Fruit fly (Drosophila melanogaster) whole organism, embryonic: ENCODE measurements around the gene CG6055.

Source experiments
- Ada2b ChIP-seq: fragments of 200-800 bp; sonication (Bioruptor generic); IDR thresholded peaks from 2 replicates; pipeline ENCODE4 v1.3.6; 2022; ENCODE audit warnings: missing biosample characterization, missing genetic modification characterization
- Atf3 ChIP-seq: fragments of 200-800 bp; sonication (Bioruptor generic); optimal IDR thresholded peaks from 3 replicates; lab custom pipeline; 2016; ENCODE audit warnings: missing biosample characterization, missing genetic modification characterization
- CG11093 ChIP-seq: fragments of 200-800 bp; sonication (Bioruptor generic); IDR thresholded peaks from 3 replicates; pipeline ENCODE4 v1.3.6; 2022; ENCODE audit warnings: missing biosample characterization, missing genetic modification characterization
- CG11723 ChIP-seq: fragments of 200-800 bp; sonication (Bioruptor generic); optimal IDR thresholded peaks from 2 replicates; lab custom pipeline; 2017; ENCODE audit warnings: missing biosample characterization, mild to moderate bottlenecking, missing genetic modification characterization
- CG12236 ChIP-seq: fragments of 200-800 bp; sonication (Bioruptor generic); optimal IDR thresholded peaks from 2 replicates; lab custom pipeline; 2016; ENCODE audit warnings: missing biosample characterization, missing genetic modification characterization
- CG13296 ChIP-seq: fragments of 200-800 bp; sonication (Bioruptor generic); optimal IDR thresholded peaks from 3 replicates; lab custom pipeline; 2018; ENCODE audit warnings: missing biosample characterization, mild to moderate bottlenecking, missing genetic modification characterization
- CG14710 ChIP-seq: fragments of 200-800 bp; sonication (Bioruptor generic); optimal IDR thresholded peaks from 3 replicates; lab custom pipeline; 2019; ENCODE audit warnings: missing biosample characterization, mild to moderate bottlenecking, missing genetic modification characterization, moderate library complexity
- CG1529 ChIP-seq: fragments of 200-800 bp; sonication (Bioruptor generic); optimal IDR thresholded peaks from 3 replicates; lab custom pipeline; 2018; ENCODE audit warnings: missing biosample characterization, missing genetic modification characterization
- CG15479 ChIP-seq: fragments of 200-800 bp; sonication (Bioruptor generic); optimal IDR thresholded peaks from 3 replicates; lab custom pipeline; 2019; ENCODE audit warnings: missing biosample characterization, mild to moderate bottlenecking, missing genetic modification characterization, moderate library complexity
- CG15601 ChIP-seq: fragments of 200-800 bp; sonication (Bioruptor generic); optimal IDR thresholded peaks from 3 replicates; lab custom pipeline; 2019; ENCODE audit warnings: missing biosample characterization, mild to moderate bottlenecking, missing genetic modification characterization, moderate library complexity
- CG16779 ChIP-seq: fragments of 200-800 bp; sonication (Bioruptor generic); IDR thresholded peaks from 2 replicates; pipeline ENCODE4 v1.3.6; 2022; ENCODE audit warnings: missing biosample characterization, missing genetic modification characterization
- CG16815 ChIP-seq: fragments of 200-800 bp; sonication (Bioruptor generic); optimal IDR thresholded peaks from 3 replicates; lab custom pipeline; 2017; ENCODE audit warnings: missing biosample characterization, mild to moderate bottlenecking, missing genetic modification characterization
- CG16863 ChIP-seq: fragments of 200-800 bp; sonication (Bioruptor generic); optimal IDR thresholded peaks from 3 replicates; lab custom pipeline; 2016; ENCODE audit warnings: missing biosample characterization, missing genetic modification characterization
- CG17328 ChIP-seq: fragments of 200-800 bp; sonication (Bioruptor generic); IDR thresholded peaks from 2 replicates; pipeline ENCODE4 v1.3.6; 2022; ENCODE audit warnings: missing biosample characterization, missing genetic modification characterization
- CG17385 ChIP-seq: fragments of 200-800 bp; sonication (Bioruptor generic); optimal IDR thresholded peaks from 3 replicates; lab custom pipeline; 2018; ENCODE audit warnings: missing biosample characterization, mild to moderate bottlenecking, missing genetic modification characterization
- CG32767 ChIP-seq: fragments of 200-800 bp; sonication (Bioruptor generic); IDR thresholded peaks from 2 replicates; pipeline ENCODE4 v1.3.6; 2022; ENCODE audit warnings: missing biosample characterization, missing genetic modification characterization
- CG4360 ChIP-seq: fragments of 200-800 bp; sonication (Bioruptor generic); IDR thresholded peaks from 2 replicates; pipeline ENCODE4 v1.3.6; 2022; ENCODE audit warnings: missing biosample characterization, missing genetic modification characterization
- CG4730 ChIP-seq: fragments of 200-800 bp; sonication (Bioruptor generic); IDR thresholded peaks from 2 replicates; pipeline ENCODE4 v1.3.6; 2022; ENCODE audit warnings: missing biosample characterization, missing genetic modification characterization
- CG6813 ChIP-seq: fragments of 200-800 bp; sonication (Bioruptor generic); optimal IDR thresholded peaks from 2 replicates; lab custom pipeline; 2017; ENCODE audit warnings: missing biosample characterization, missing genetic modification characterization, mild to moderate bottlenecking, moderate library complexity, missing genetic modification reagents
- CG7271 ChIP-seq: fragments of 200-800 bp; sonication (Bioruptor generic); optimal IDR thresholded peaks from 2 replicates; lab custom pipeline; 2018; ENCODE audit warnings: missing biosample characterization, mild to moderate bottlenecking, missing genetic modification characterization, moderate library complexity
- CG8089 ChIP-seq: fragments of 200-800 bp; sonication (Bioruptor generic); optimal IDR thresholded peaks from 3 replicates; lab custom pipeline; 2016; ENCODE audit warnings: missing biosample characterization, missing genetic modification characterization
- D ChIP-seq, 2 experiments: fragments of 200-800 bp in 1 of 2; fragments of >200 bp in 1 of 2; sonication (Bioruptor generic) in 1 of 2; optimal IDR thresholded peaks; 2 replicates in 1 of 2; 3 replicates in 1 of 2; lab custom pipeline; 2017; ENCODE audit warnings: mild to moderate bottlenecking in 1 of 2, missing biosample characterization in 1 of 2, missing genetic modification characterization in 1 of 2, missing genetic modification reagents in 1 of 2
- Dad ChIP-seq: fragments of 200-800 bp; sonication (Bioruptor generic); optimal IDR thresholded peaks from 3 replicates; lab custom pipeline; 2016; ENCODE audit warnings: missing biosample characterization, missing genetic modification characterization
- Dbx ChIP-seq: fragments of 200-800 bp; sonication (Bioruptor generic); IDR thresholded peaks from 3 replicates; pipeline ENCODE4 v1.3.6; 2022; ENCODE audit warnings: missing biosample characterization, missing genetic modification characterization
- Dref ChIP-seq: fragments of 200-800 bp; sonication (Bioruptor generic); IDR thresholded peaks from 2 replicates; pipeline ENCODE4 v1.3.6; 2022; ENCODE audit warnings: missing biosample characterization, missing genetic modification characterization
- Hand ChIP-seq: fragments of 200-800 bp; sonication (Bioruptor generic); optimal IDR thresholded peaks from 2 replicates; lab custom pipeline; 2017; ENCODE audit warnings: mild to moderate bottlenecking, missing biosample characterization, missing genetic modification reagents, missing genetic modification characterization
- MTF-1 ChIP-seq: fragments of 200-800 bp; sonication (Bioruptor generic); optimal IDR thresholded peaks from 2 replicates; lab custom pipeline; 2018; ENCODE audit warnings: missing biosample characterization, mild to moderate bottlenecking, missing genetic modification characterization, borderline replicate concordance
- Meics ChIP-seq: fragments of 200-800 bp; sonication (Bioruptor generic); optimal IDR thresholded peaks from 2 replicates; lab custom pipeline; 2017; ENCODE audit warnings: missing biosample characterization, mild to moderate bottlenecking, missing genetic modification characterization
- Oli ChIP-seq: fragments of 200-800 bp; sonication (Bioruptor generic); optimal IDR thresholded peaks from 2 replicates; lab custom pipeline; 2018; ENCODE audit warnings: missing biosample characterization, mild to moderate bottlenecking, missing genetic modification characterization, moderate library complexity
- Six4 ChIP-seq: fragments of 200-800 bp; sonication (Bioruptor generic); optimal IDR thresholded peaks from 2 replicates; lab custom pipeline; 2016; ENCODE audit warnings: missing biosample characterization, missing genetic modification characterization
- Sox102F ChIP-seq: fragments of 200-800 bp; sonication (Bioruptor generic); optimal IDR thresholded peaks from 2 replicates; lab custom pipeline; 2018; ENCODE audit warnings: missing biosample characterization, mild to moderate bottlenecking, missing genetic modification characterization, moderate library complexity
- Sry-β ChIP-seq: fragments of 200-800 bp; sonication (Bioruptor generic); optimal IDR thresholded peaks from 2 replicates; lab custom pipeline; 2018; ENCODE audit warnings: missing biosample characterization, mild to moderate bottlenecking, missing genetic modification characterization, moderate library complexity
- ac ChIP-seq: fragments of 200-800 bp; sonication (Bioruptor generic); optimal IDR thresholded peaks from 3 replicates; lab custom pipeline; 2017; ENCODE audit warnings: missing biosample characterization, mild to moderate bottlenecking, missing genetic modification characterization
- aop ChIP-seq: fragments of 200-800 bp; sonication (Bioruptor generic); IDR thresholded peaks from 2 replicates; pipeline ENCODE4 v1.3.6; 2022; ENCODE audit warnings: missing biosample characterization, missing genetic modification characterization
- ase ChIP-seq: fragments of 200-800 bp; sonication (Bioruptor generic); IDR thresholded peaks from 3 replicates; pipeline ENCODE4 v1.3.6; 2022; ENCODE audit warnings: missing biosample characterization, missing genetic modification characterization
- cas ChIP-seq: fragments of 200-800 bp; sonication (Bioruptor generic); IDR thresholded peaks from 2 replicates; pipeline ENCODE4 v1.3.6; 2022; ENCODE audit warnings: missing biosample characterization, missing genetic modification characterization
- danr ChIP-seq: fragments of 200-800 bp; sonication (Bioruptor generic); IDR thresholded peaks from 2 replicates; pipeline ENCODE4 v1.3.6; 2022; ENCODE audit warnings: missing biosample characterization, missing genetic modification characterization
- dimm ChIP-seq: fragments of 200-800 bp; sonication (Bioruptor generic); IDR thresholded peaks from 2 replicates; pipeline ENCODE4 v1.3.6; 2022; ENCODE audit warnings: missing biosample characterization, missing genetic modification characterization
- gcm ChIP-seq: fragments of 200-800 bp; sonication (Bioruptor generic); optimal IDR thresholded peaks from 2 replicates; lab custom pipeline; 2019; ENCODE audit warnings: missing biosample characterization, mild to moderate bottlenecking, missing genetic modification characterization, moderate library complexity
- ham ChIP-seq: fragments of 200-800 bp; sonication (Bioruptor generic); IDR thresholded peaks from 2 replicates; pipeline ENCODE4 v1.3.6; 2022; ENCODE audit warnings: missing biosample characterization, missing genetic modification characterization
- hkb ChIP-seq, 2 experiments: fragments of 200-800 bp in 1 of 2; fragments of >200 bp in 1 of 2; sonication (Bioruptor generic) in 1 of 2; IDR thresholded peaks in 1 of 2; optimal IDR thresholded peaks in 1 of 2; 2 replicates each; pipeline versions ENCODE4 v1.3.6 to Lab custom; 2017 to 2022; ENCODE audit warnings: missing biosample characterization in 1 of 2, missing genetic modification characterization in 1 of 2
- nerfin-2 ChIP-seq: fragments of 200-800 bp; sonication (Bioruptor generic); IDR thresholded peaks from 2 replicates; pipeline ENCODE4 v1.3.6; 2022; ENCODE audit warnings: missing biosample characterization, missing genetic modification characterization; ENCODE audit not compliant: partially characterized antibody
- onecut ChIP-seq: fragments of 200-800 bp; sonication (Bioruptor generic); IDR thresholded peaks from 2 replicates; pipeline ENCODE4 v1.3.6; 2022; ENCODE audit warnings: missing biosample characterization, missing genetic modification characterization
- pho ChIP-seq: fragments of 200-800 bp; sonication (Bioruptor generic); optimal IDR thresholded peaks from 2 replicates; lab custom pipeline; 2016; ENCODE audit warnings: missing biosample characterization, missing genetic modification characterization
- sens ChIP-seq: fragments of 200-800 bp; sonication (Bioruptor generic); peaks from one replicate; lab custom pipeline; 2016; ENCODE audit warnings: missing biosample characterization, missing genetic modification characterization
- slp2 ChIP-seq: fragments of 200-800 bp; sonication (Bioruptor generic); optimal IDR thresholded peaks from 2 replicates; lab custom pipeline; 2016; ENCODE audit warnings: missing biosample characterization, missing genetic modification characterization
- sna ChIP-seq: fragments of 200-800 bp; sonication (Bioruptor generic); IDR thresholded peaks from 2 replicates; pipeline ENCODE4 v1.3.6; 2022; ENCODE audit warnings: missing biosample characterization, missing genetic modification characterization; ENCODE audit not compliant: partially characterized antibody
- unc-4 ChIP-seq: fragments of 200-800 bp; sonication (Bioruptor generic); IDR thresholded peaks from 2 replicates; pipeline ENCODE4 v1.3.6; 2022; ENCODE audit warnings: missing biosample characterization, missing genetic modification characterization; ENCODE audit not compliant: partially characterized antibody
- vvl ChIP-seq: fragments of 200-800 bp; sonication (Bioruptor generic); IDR thresholded peaks from 2 replicates; pipeline ENCODE4 v1.3.6; 2022; ENCODE audit warnings: missing biosample characterization, missing genetic modification characterization

Gene CG6055

dm6 chr2L:7426326-7427066 lies 39.8 kb upstream of the CG6055 start, which contains the start of gene muc (continued):
- TF ChIP-seq nerfin-2 (GFP tag; lab: Robert Waterston, UW): peak; percentile 26
- TF ChIP-seq CG17385 (GFP tag; lab: Kevin White, UChicago): peak; percentile 36
- TF ChIP-seq CG6813: no peak
- TF ChIP-seq unc-4 (GFP tag; lab: Robert Waterston, UW): peak; percentile 56
- no peak for TF ChIP-seq CG4360 (GFP tag; lab: Robert Waterston, UW)
- no peak for TF ChIP-seq Dbx
- no peak for TF ChIP-seq sna (GFP tag; lab: Robert Waterston, UW)
- no peak for TF ChIP-seq CG11723
- TF ChIP-seq danr (GFP tag; lab: Robert Waterston, UW): no peak
- TF ChIP-seq Meics (GFP tag; lab: Kevin White, UChicago): no peak
- peak; percentile 33 for TF ChIP-seq CG15601
- no peak for TF ChIP-seq Atf3 (GFP tag; lab: Kevin White, UChicago)
- no peak for TF ChIP-seq CG16779 (GFP tag; lab: Robert Waterston, UW)
- no peak for TF ChIP-seq CG17328
- TF ChIP-seq slp2 (GFP tag; lab: Kevin White, UChicago): no peak
- no peak for TF ChIP-seq Six4 (GFP tag; lab: Kevin White, UChicago)
- peak; percentile 33 for TF ChIP-seq Sox102F
- TF ChIP-seq Dad (GFP tag; lab: Kevin White, UChicago): no peak
- no peak for TF ChIP-seq MTF-1 (GFP tag; lab: Kevin White, UChicago)
- TF ChIP-seq ase: no peak
- no peak for TF ChIP-seq CG4730 (GFP tag; lab: Robert Waterston, UW)
- no peak for TF ChIP-seq cas (GFP tag; lab: Robert Waterston, UW)
- TF ChIP-seq D (optimal IDR thresholded peaks at IDR 0.05; lab: Kevin White, UChicago): no peak
- no peak for TF ChIP-seq D (GFP tag; optimal IDR thresholded peaks at IDR 0.05; lab: Kevin White, UChicago)
- no peak for TF ChIP-seq ham (GFP tag; lab: Robert Waterston, UW)
- TF ChIP-seq onecut (GFP tag; lab: Robert Waterston, UW): no peak
- TF ChIP-seq Dref (GFP tag; lab: Robert Waterston, UW): peak; percentile 46
- TF ChIP-seq CG15479: no peak
- peak; percentile 4 for TF ChIP-seq CG16815 (GFP tag; lab: Kevin White, UChicago)
- TF ChIP-seq hkb (optimal IDR thresholded peaks at IDR 0.05; lab: Kevin White, UChicago): peak; percentile 79
- TF ChIP-seq hkb (GFP tag; IDR thresholded peaks at IDR 0.05; lab: Robert Waterston, UW): no peak
- no peak for TF ChIP-seq CG12236 (GFP tag; lab: Kevin White, UChicago)
- no peak for TF ChIP-seq CG7271 (tag; lab: Kevin White, UChicago)
- TF ChIP-seq CG8089 (GFP tag; lab: Kevin White, UChicago): no peak
- no peak for TF ChIP-seq CG16863 (GFP tag; lab: Kevin White, UChicago)
- TF ChIP-seq CG1529 (GFP tag; lab: Kevin White, UChicago): no peak
- TF ChIP-seq pho (GFP tag; lab: Kevin White, UChicago): peak; percentile 51
- no peak for TF ChIP-seq Ada2b (GFP tag; lab: Robert Waterston, UW)
- no peak for TF ChIP-seq CG32767 (GFP tag; lab: Robert Waterston, UW)
- TF ChIP-seq CG14710: peak; percentile 73
- TF ChIP-seq Oli (tag; lab: Kevin White, UChicago): peak; percentile 17
- no peak for TF ChIP-seq ac (GFP tag; lab: Kevin White, UChicago)
- TF ChIP-seq sens (GFP tag; lab: Kevin White, UChicago): peak; percentile 90
- TF ChIP-seq aop: no peak
- TF ChIP-seq Hand (GFP tag; lab: Kevin White, UChicago): no peak
- TF ChIP-seq CG11093 (GFP tag; lab: Robert Waterston, UW): no peak
- peak; percentile 60 for TF ChIP-seq vvl (GFP tag; lab: Robert Waterston, UW)
- TF ChIP-seq CG13296 (GFP tag; lab: Kevin White, UChicago): peak; percentile 26
- TF ChIP-seq dimm: no peak
- TF ChIP-seq Sry-β: peak; percentile 53
- TF ChIP-seq gcm (GFP tag; lab: Kevin White, UChicago): no peak
